Fruit fly (Drosophila melanogaster): Measurements from ENCODE around the gene hoe1.

The hoe1 gene

DNA sequence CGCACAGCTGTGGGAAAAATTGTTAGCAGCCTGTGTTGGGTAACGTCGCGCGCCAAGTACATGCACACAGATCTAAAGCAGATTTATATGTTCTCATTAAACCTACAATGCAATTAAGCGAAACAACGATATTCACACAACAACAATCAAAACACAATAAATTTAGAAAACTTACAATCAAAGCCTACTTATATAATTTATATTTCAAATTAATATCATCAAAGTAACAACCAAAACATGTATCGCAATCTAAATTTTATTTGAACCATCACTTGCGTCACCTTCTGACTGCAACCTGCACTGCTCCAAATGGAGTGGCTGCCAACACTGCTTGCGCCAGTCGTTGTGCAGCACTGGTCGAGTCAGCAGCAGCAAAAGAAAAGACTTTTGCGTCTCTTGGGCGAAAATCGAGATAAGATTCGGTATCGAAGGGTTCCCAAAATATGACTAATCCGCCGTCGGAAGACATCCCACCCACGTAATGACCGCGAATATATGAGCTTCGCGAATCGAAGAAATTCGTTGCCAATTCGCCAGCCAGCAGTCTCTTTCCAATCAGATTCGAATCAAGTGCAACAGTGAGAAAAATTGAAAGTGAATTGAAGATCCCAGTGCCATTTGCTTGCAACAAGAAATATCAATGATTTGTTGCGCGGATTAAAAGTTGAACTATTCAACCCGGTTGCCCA lies 49.2 kb upstream of the hoe1 start, which contains the start of the genes CG8892 and CG34126 (continued):
- peak; percentile 95 for TF ChIP-seq CG17186 (GFP tag; optimal IDR thresholded peaks at IDR 0.05)
- peak; percentile 94 for TF ChIP-seq seq (GFP tag; IDR thresholded peaks at IDR 0.05)
- TF ChIP-seq CG17361 (GFP tag; IDR thresholded peaks at IDR 0.05): peak; percentile 98
- peak; percentile 99 for TF ChIP-seq Hsf (GFP tag; optimal IDR thresholded peaks at IDR 0.05)
- TF ChIP-seq Hmr (GFP tag; optimal IDR thresholded peaks at IDR 0.05): peak; percentile 98
- TF ChIP-seq wor (GFP tag; IDR thresholded peaks at IDR 0.05): peak; percentile 94
- TF ChIP-seq disco-r (GFP tag; optimal IDR thresholded peaks at IDR 0.05): peak; percentile 83
- peak; percentile 93 for TF ChIP-seq gcm2 (GFP tag; optimal IDR thresholded peaks at IDR 0.05)
- TF ChIP-seq ems (GFP tag; optimal IDR thresholded peaks at IDR 0.05): peak; percentile 96
- no peak for TF ChIP-seq hbn (GFP tag; IDR thresholded peaks at IDR 0.05; ENCODE audit: partially characterized antibody)
- peak; percentile 98 for TF ChIP-seq gem (tag; optimal IDR thresholded peaks at IDR 0.05)
- peak; percentile 99 for TF ChIP-seq Gug (GFP tag; IDR thresholded peaks at IDR 0.05)
- peak; percentile 91 for TF ChIP-seq gsb (GFP tag; IDR thresholded peaks at IDR 0.05)
- peak; percentile 98 for TF ChIP-seq NFAT (GFP tag; IDR thresholded peaks at IDR 0.05)
- no peak for TF ChIP-seq CG34224 (GFP tag; IDR thresholded peaks at IDR 0.05; ENCODE audit: partially characterized antibody)
- TF ChIP-seq CG6854 (GFP tag; optimal IDR thresholded peaks at IDR 0.05): peak; percentile 89
- TF ChIP-seq z (GFP tag; IDR thresholded peaks at IDR 0.05): no peak
- peak; percentile 75 for TF ChIP-seq Tbp (GFP tag; optimal IDR thresholded peaks at IDR 0.05)
- TF ChIP-seq CG5245 (GFP tag; optimal IDR thresholded peaks at IDR 0.05): peak; percentile 96
- peak; percentile 89 for TF ChIP-seq Nf-YA (GFP tag; IDR thresholded peaks at IDR 0.05)
- TF ChIP-seq CG14441 (GFP tag; IDR thresholded peaks at IDR 0.05): peak; percentile 94
- peak; percentile 95 for TF ChIP-seq CG11504 (tag; optimal IDR thresholded peaks at IDR 0.05)
- TF ChIP-seq YL-1 (GFP tag; optimal IDR thresholded peaks at IDR 0.05): peak; percentile 92
- peak; percentile 93 for TF ChIP-seq CG6683 (GFP tag; optimal IDR thresholded peaks at IDR 0.05)
- TF ChIP-seq Drgx (GFP tag; IDR thresholded peaks at IDR 0.05): peak; percentile 91
- TF ChIP-seq caup (GFP tag; optimal IDR thresholded peaks at IDR 0.05; ENCODE audit: severe bottlenecking): peak; percentile 96
- TF ChIP-seq cad (GFP tag; optimal IDR thresholded peaks at IDR 0.05): no peak
- TF ChIP-seq CTCF (GFP tag; optimal IDR thresholded peaks at IDR 0.05): peak; percentile 57
- peak; percentile 96 for TF ChIP-seq slp2 (GFP tag; optimal IDR thresholded peaks at IDR 0.05)
- TF ChIP-seq lab (GFP tag; optimal IDR thresholded peaks at IDR 0.05): peak; percentile 98
- TF ChIP-seq stwl (tag; optimal IDR thresholded peaks at IDR 0.05): peak; percentile 89
- peak; percentile 98 for TF ChIP-seq kni (GFP tag; optimal IDR thresholded peaks at IDR 0.05)
- TF ChIP-seq Eip74EF (GFP tag; optimal IDR thresholded peaks at IDR 0.05): peak in 1 of 2 experiments; percentile 85
- TF ChIP-seq Neu2 (GFP tag; optimal IDR thresholded peaks at IDR 0.05; ENCODE audit: borderline replicate concordance): peak; percentile 72
- peak; percentile 94 for TF ChIP-seq Atf-2 (GFP tag; optimal IDR thresholded peaks at IDR 0.05)
- TF ChIP-seq nerfin-2 (GFP tag; IDR thresholded peaks at IDR 0.05; ENCODE audit: partially characterized antibody): 0 out of 2 replicates have a peak, but pooled peaks have one; percentile 25
- peak; percentile 95 for TF ChIP-seq CG8089 (GFP tag; optimal IDR thresholded peaks at IDR 0.05)
- TF ChIP-seq CG16813 (GFP tag; IDR thresholded peaks at IDR 0.05; ENCODE audit: partially characterized antibody): peak; percentile 36; the same call in 2 of the 3 replicates
- TF ChIP-seq Rfx (GFP tag; IDR thresholded peaks at IDR 0.05): peak; percentile 98
- TF ChIP-seq CG10267 (tag; optimal IDR thresholded peaks at IDR 0.05): peak; percentile 100
- peak; percentile 97 for TF ChIP-seq HHEX (GFP tag; optimal IDR thresholded peaks at IDR 0.05)
- TF ChIP-seq Stat92E (GFP tag; optimal IDR thresholded peaks at IDR 0.05): peak in 1 of 3 experiments; percentile 76
- peak; percentile 78; the same call in 2 of the 3 replicates for TF ChIP-seq gce (GFP tag; IDR thresholded peaks at IDR 0.05)
- TF ChIP-seq ara (GFP tag; IDR thresholded peaks at IDR 0.05): peak; percentile 94
- peak; percentile 74; the same call in 1 of the 3 replicates for TF ChIP-seq CG2199 (GFP tag; IDR thresholded peaks at IDR 0.05)
- peak; percentile 97 for TF ChIP-seq CG11456 (GFP tag; IDR thresholded peaks at IDR 0.05)
- peak; percentile 98 for TF ChIP-seq Usf (GFP tag; optimal IDR thresholded peaks at IDR 0.05)
- TF ChIP-seq vfl (GFP tag; optimal IDR thresholded peaks at IDR 0.05): peak; percentile 97
- peak; percentile 97 for TF ChIP-seq CG2678 (tag; optimal IDR thresholded peaks at IDR 0.05)

Measured in whole organism, embryonic.